Worm (Caenorhabditis elegans) whole organism, early embryonic: ENCODE data around the gene M01H9.3.

Experiments
- ets-7 ChIP-seq: sonication (generic microtip); optimal IDR thresholded peaks from 2 replicates; lab custom pipeline; 2016; ENCODE audit warnings: missing genotype, missing genetic modification characterization, missing compliant biosample characterization
- scrt-1 ChIP-seq: fragments of 200-800 bp; sonication (Bioruptor generic); IDR thresholded peaks from 2 replicates; pipeline ENCODE4 v1.3.6; 2022; ENCODE audit warnings: missing genetic modification characterization, missing compliant biosample characterization

DNA sequence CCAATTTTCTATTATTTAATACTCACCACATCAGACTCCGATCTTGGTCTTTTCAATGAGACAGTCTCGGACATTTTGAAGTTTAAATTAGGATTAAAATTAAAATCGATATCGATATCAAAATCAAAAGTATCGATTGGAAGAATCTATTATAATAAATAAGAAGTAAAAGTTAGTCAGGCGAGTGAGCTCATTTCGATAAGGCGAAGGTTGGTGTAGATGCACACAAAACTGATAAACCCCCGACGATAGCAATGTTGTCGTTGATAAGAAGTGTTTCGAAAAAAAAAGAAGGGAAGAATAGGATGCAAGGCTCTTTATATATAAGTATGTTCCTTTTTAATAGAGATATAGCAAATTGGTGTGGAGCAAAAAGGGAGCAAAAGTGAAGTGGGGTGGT is 5.7 kb upstream of the M01H9.3 start, which contains the start of gene M01H9.4:
- TF ChIP-seq scrt-1 (GFP tag; lab: Robert Waterston, UW) (no peak), ets-7 (tag; lab: Kevin White, UChicago) (no peak)
